Fruit fly (Drosophila melanogaster) whole organism, embryonic: ENCODE results near the gene CG31224.

ENCODE experiments used
- Abd-B ChIP-seq: fragments of 200-800 bp; sonication (Bioruptor generic); optimal IDR thresholded peaks from 2 replicates; lab custom pipeline; 2018; ENCODE audit warnings: missing biosample characterization, mild to moderate bottlenecking, missing genetic modification characterization, moderate library complexity
- BEAF-32 ChIP-seq: fragments of 200-800 bp; sonication (Bioruptor generic); optimal IDR thresholded peaks from 3 replicates; lab custom pipeline; 2017; ENCODE audit warnings: missing biosample characterization, missing genetic modification characterization, mild to moderate bottlenecking, moderate library complexity, missing genetic modification reagents
- CG10147 ChIP-seq: fragments of 200-800 bp; sonication (Bioruptor generic); optimal IDR thresholded peaks from 2 replicates; lab custom pipeline; 2019; ENCODE audit warnings: missing biosample characterization, mild to moderate bottlenecking, missing genetic modification characterization, moderate library complexity
- CG12155 ChIP-seq: fragments of 200-800 bp; sonication (Bioruptor generic); optimal IDR thresholded peaks from 3 replicates; lab custom pipeline; 2016; ENCODE audit warnings: missing biosample characterization, missing genetic modification characterization
- CG12236 ChIP-seq: fragments of 200-800 bp; sonication (Bioruptor generic); optimal IDR thresholded peaks from 2 replicates; lab custom pipeline; 2016; ENCODE audit warnings: missing biosample characterization, missing genetic modification characterization
- CG13123 ChIP-seq: fragments of 200-800 bp; sonication (Bioruptor generic); optimal IDR thresholded peaks from 2 replicates; lab custom pipeline; 2016; ENCODE audit warnings: missing biosample characterization, missing genetic modification characterization
- CG13894 ChIP-seq: fragments of 200-800 bp; sonication (Bioruptor generic); optimal IDR thresholded peaks from 3 replicates; lab custom pipeline; 2018; ENCODE audit warnings: missing biosample characterization, mild to moderate bottlenecking, missing genetic modification characterization, moderate library complexity
- CG14710 ChIP-seq: fragments of 200-800 bp; sonication (Bioruptor generic); optimal IDR thresholded peaks from 3 replicates; lab custom pipeline; 2019; ENCODE audit warnings: missing biosample characterization, mild to moderate bottlenecking, missing genetic modification characterization, moderate library complexity
- CG15514 ChIP-seq: fragments of 200-800 bp; sonication (Bioruptor generic); optimal IDR thresholded peaks from 3 replicates; lab custom pipeline; 2017; ENCODE audit warnings: missing biosample characterization, missing genetic modification characterization, mild to moderate bottlenecking, moderate library complexity, missing genetic modification reagents
- CG15696 ChIP-seq: fragments of 200-800 bp; sonication (Bioruptor generic); optimal IDR thresholded peaks from 2 replicates; lab custom pipeline; 2019; ENCODE audit warnings: missing biosample characterization, mild to moderate bottlenecking, missing genetic modification characterization, moderate library complexity
- CG2120 ChIP-seq: fragments of 200-800 bp; sonication (Bioruptor generic); optimal IDR thresholded peaks from 3 replicates; lab custom pipeline; 2016; ENCODE audit warnings: missing biosample characterization, missing genetic modification characterization
- CG2199 ChIP-seq: fragments of 200-800 bp; sonication (Bioruptor generic); IDR thresholded peaks from 3 replicates; pipeline ENCODE4 v1.3.6; 2022; ENCODE audit warnings: missing biosample characterization, missing genetic modification characterization
- CG30403 ChIP-seq: fragments of 200-800 bp; sonication (Bioruptor generic); optimal IDR thresholded peaks from 3 replicates; lab custom pipeline; 2016; ENCODE audit warnings: missing biosample characterization, missing genetic modification characterization
- CG31441 ChIP-seq: fragments of 200-800 bp; sonication (Bioruptor generic); IDR thresholded peaks from 2 replicates; pipeline ENCODE4 v1.3.6; 2022; ENCODE audit warnings: missing biosample characterization, missing genetic modification characterization
- CG32772 ChIP-seq: fragments of 200-800 bp; sonication (Bioruptor generic); IDR thresholded peaks from 2 replicates; pipeline ENCODE4 v1.3.6; 2022; ENCODE audit warnings: missing biosample characterization, missing genetic modification characterization
- CG3838 ChIP-seq: fragments of 200-800 bp; sonication (Bioruptor generic); optimal IDR thresholded peaks from 3 replicates; lab custom pipeline; 2016; ENCODE audit warnings: missing biosample characterization, missing genetic modification characterization
- CG4360 ChIP-seq: fragments of 200-800 bp; sonication (Bioruptor generic); IDR thresholded peaks from 2 replicates; pipeline ENCODE4 v1.3.6; 2022; ENCODE audit warnings: missing biosample characterization, missing genetic modification characterization
- CG43689 ChIP-seq: fragments of 200-800 bp; sonication (Bioruptor generic); IDR thresholded peaks from 2 replicates; pipeline ENCODE4 v1.3.6; 2022; ENCODE audit warnings: missing biosample characterization, missing genetic modification characterization
- CG5180 ChIP-seq: fragments of 200-800 bp; sonication (Bioruptor generic); optimal IDR thresholded peaks from 3 replicates; lab custom pipeline; 2017; ENCODE audit warnings: missing biosample characterization, missing genetic modification characterization, mild to moderate bottlenecking, moderate library complexity, missing genetic modification reagents
- CTCF ChIP-seq: fragments of 200-800 bp; sonication (Bioruptor generic); optimal IDR thresholded peaks from 2 replicates; lab custom pipeline; 2017; ENCODE audit warnings: missing biosample characterization, mild to moderate bottlenecking, missing genetic modification characterization, moderate library complexity
- Dek ChIP-seq: fragments of 200-800 bp; sonication (Bioruptor generic); optimal IDR thresholded peaks from 3 replicates; lab custom pipeline; 2019; ENCODE audit warnings: missing biosample characterization, mild to moderate bottlenecking, missing genetic modification characterization, moderate library complexity
- Dll ChIP-seq: fragments of 200-800 bp; sonication (Bioruptor generic); IDR thresholded peaks from 4 replicates; pipeline ENCODE4 v1.3.6; 2022; ENCODE audit warnings: missing biosample characterization, missing genetic modification characterization; ENCODE audit not compliant: partially characterized antibody
- H15 ChIP-seq: fragments of 200-800 bp; sonication (Bioruptor generic); IDR thresholded peaks from 3 replicates; pipeline ENCODE4 v1.3.6; 2022; ENCODE audit warnings: missing biosample characterization, missing genetic modification characterization
- Max ChIP-seq: fragments of 200-800 bp; sonication (Bioruptor generic); optimal IDR thresholded peaks from 2 replicates; lab custom pipeline; 2016; ENCODE audit warnings: missing biosample characterization, mild to moderate bottlenecking, missing genetic modification characterization
- Ravus ChIP-seq: fragments of 200-800 bp; sonication (Bioruptor generic); IDR thresholded peaks from 2 replicates; pipeline ENCODE4 v1.3.6; 2022; ENCODE audit warnings: missing biosample characterization, missing genetic modification characterization
- Sin3A ChIP-seq: fragments of >200 bp; optimal IDR thresholded peaks from 2 replicates; lab custom pipeline; 2018
- Sox102F ChIP-seq: fragments of 200-800 bp; sonication (Bioruptor generic); optimal IDR thresholded peaks from 2 replicates; lab custom pipeline; 2018; ENCODE audit warnings: missing biosample characterization, mild to moderate bottlenecking, missing genetic modification characterization, moderate library complexity
- caup ChIP-seq: fragments of 200-800 bp; sonication (Bioruptor generic); optimal IDR thresholded peaks from 3 replicates; lab custom pipeline; 2017; ENCODE audit warnings: missing biosample characterization, mild to moderate bottlenecking, missing genetic modification characterization, moderate library complexity; ENCODE audit not compliant: severe bottlenecking
- chinmo ChIP-seq: fragments of 200-800 bp; sonication (Bioruptor generic); IDR thresholded peaks from 4 replicates; pipeline ENCODE4 v1.3.6; 2022; ENCODE audit warnings: missing biosample characterization, missing genetic modification characterization; ENCODE audit not compliant: partially characterized antibody
- dan ChIP-seq: fragments of 200-800 bp; sonication (Bioruptor generic); IDR thresholded peaks from 2 replicates; pipeline ENCODE4 v1.3.6; 2022; ENCODE audit warnings: missing biosample characterization, missing genetic modification characterization
- dmrt11E ChIP-seq: fragments of 200-800 bp; sonication (Bioruptor generic); optimal IDR thresholded peaks from 3 replicates; lab custom pipeline; 2018; ENCODE audit warnings: missing biosample characterization, mild to moderate bottlenecking, missing genetic modification characterization, moderate library complexity
- emc ChIP-seq: fragments of 200-800 bp; sonication (Bioruptor generic); optimal IDR thresholded peaks from 2 replicates; lab custom pipeline; 2016; ENCODE audit warnings: missing biosample characterization, missing genetic modification characterization
- esg ChIP-seq: fragments of 200-800 bp; sonication (Bioruptor generic); conservative IDR thresholded peaks from 2 replicates; pipeline ENCODE4 v1.3.6; 2022; ENCODE audit warnings: missing biosample characterization, missing genetic modification characterization
- fd3F ChIP-seq: fragments of 200-800 bp; sonication (Bioruptor generic); optimal IDR thresholded peaks from 2 replicates; lab custom pipeline; 2018; ENCODE audit warnings: missing biosample characterization, mild to moderate bottlenecking, missing genetic modification characterization, moderate library complexity
- grn ChIP-seq: fragments of 200-800 bp; sonication (Bioruptor generic); optimal IDR thresholded peaks from 3 replicates; lab custom pipeline; 2017; ENCODE audit warnings: missing biosample characterization, missing genetic modification characterization
- inv ChIP-seq: fragments of 200-800 bp; sonication (Bioruptor generic); IDR thresholded peaks from 2 replicates; pipeline ENCODE4 v1.3.6; 2022; ENCODE audit warnings: missing biosample characterization, missing genetic modification characterization; ENCODE audit not compliant: partially characterized antibody
- knrl ChIP-seq: fragments of 200-800 bp; sonication (Bioruptor generic); IDR thresholded peaks from 3 replicates; pipeline ENCODE4 v1.3.6; 2022; ENCODE audit warnings: missing biosample characterization, missing genetic modification characterization; ENCODE audit not compliant: partially characterized antibody
- luna ChIP-seq: fragments of 200-800 bp; sonication (Bioruptor generic); optimal IDR thresholded peaks from 2 replicates; lab custom pipeline; 2016; ENCODE audit warnings: missing biosample characterization, missing genetic modification characterization
- maf-S ChIP-seq: fragments of 200-800 bp; sonication (Bioruptor generic); optimal IDR thresholded peaks from 2 replicates; lab custom pipeline; 2016; ENCODE audit warnings: missing biosample characterization, missing genetic modification characterization
- nerfin-1 ChIP-seq: fragments of 200-800 bp; sonication (Bioruptor generic); optimal IDR thresholded peaks from 3 replicates; lab custom pipeline; 2019; ENCODE audit warnings: missing biosample characterization, mild to moderate bottlenecking, missing genetic modification characterization, moderate library complexity
- pum ChIP-seq: fragments of 200-800 bp; sonication (Bioruptor generic); optimal IDR thresholded peaks from 2 replicates; lab custom pipeline; 2016; ENCODE audit warnings: missing biosample characterization, missing genetic modification characterization
- sc ChIP-seq, 3 experiments: fragments of >200 bp in 2 of 3; fragments of 200-800 bp in 1 of 3; sonication (Bioruptor generic) in 1 of 3; optimal IDR thresholded peaks; 2 replicates in 2 of 3; 3 replicates in 1 of 3; lab custom pipeline; 2017; ENCODE audit warnings: mild to moderate bottlenecking in 1 of 3, missing biosample characterization in 1 of 3, missing genetic modification characterization in 1 of 3, missing genetic modification reagents in 1 of 3
- sens ChIP-seq: fragments of 200-800 bp; sonication (Bioruptor generic); peaks from one replicate; lab custom pipeline; 2016; ENCODE audit warnings: missing biosample characterization, missing genetic modification characterization
- seq ChIP-seq: fragments of 200-800 bp; sonication (Bioruptor generic); IDR thresholded peaks from 2 replicates; pipeline ENCODE4 v1.3.6; 2022; ENCODE audit warnings: missing biosample characterization, missing genetic modification characterization
- slou ChIP-seq: fragments of 200-800 bp; sonication (Bioruptor generic); optimal IDR thresholded peaks from 3 replicates; lab custom pipeline; 2016; ENCODE audit warnings: missing biosample characterization, missing genetic modification characterization
- stwl ChIP-seq: fragments of 200-800 bp; sonication (Bioruptor generic); optimal IDR thresholded peaks from 3 replicates; lab custom pipeline; 2018; ENCODE audit warnings: missing biosample characterization, mild to moderate bottlenecking, missing genetic modification characterization, moderate library complexity
- tin ChIP-seq: fragments of 200-800 bp; sonication (Bioruptor generic); optimal IDR thresholded peaks from 3 replicates; lab custom pipeline; 2016; ENCODE audit warnings: missing biosample characterization, missing genetic modification characterization
- tll ChIP-seq, 2 experiments: fragments of 200-800 bp in 1 of 2; fragments of >200 bp in 1 of 2; sonication (Bioruptor generic) in 1 of 2; optimal IDR thresholded peaks; 2 replicates each; lab custom pipeline; 2017 to 2019; ENCODE audit warnings: missing biosample characterization in 2 of 2, missing genetic modification characterization in 2 of 2, mild to moderate bottlenecking in 1 of 2, moderate library complexity in 1 of 2
- vvl ChIP-seq: fragments of 200-800 bp; sonication (Bioruptor generic); IDR thresholded peaks from 2 replicates; pipeline ENCODE4 v1.3.6; 2022; ENCODE audit warnings: missing biosample characterization, missing genetic modification characterization

CG31224 gene

DNA sequence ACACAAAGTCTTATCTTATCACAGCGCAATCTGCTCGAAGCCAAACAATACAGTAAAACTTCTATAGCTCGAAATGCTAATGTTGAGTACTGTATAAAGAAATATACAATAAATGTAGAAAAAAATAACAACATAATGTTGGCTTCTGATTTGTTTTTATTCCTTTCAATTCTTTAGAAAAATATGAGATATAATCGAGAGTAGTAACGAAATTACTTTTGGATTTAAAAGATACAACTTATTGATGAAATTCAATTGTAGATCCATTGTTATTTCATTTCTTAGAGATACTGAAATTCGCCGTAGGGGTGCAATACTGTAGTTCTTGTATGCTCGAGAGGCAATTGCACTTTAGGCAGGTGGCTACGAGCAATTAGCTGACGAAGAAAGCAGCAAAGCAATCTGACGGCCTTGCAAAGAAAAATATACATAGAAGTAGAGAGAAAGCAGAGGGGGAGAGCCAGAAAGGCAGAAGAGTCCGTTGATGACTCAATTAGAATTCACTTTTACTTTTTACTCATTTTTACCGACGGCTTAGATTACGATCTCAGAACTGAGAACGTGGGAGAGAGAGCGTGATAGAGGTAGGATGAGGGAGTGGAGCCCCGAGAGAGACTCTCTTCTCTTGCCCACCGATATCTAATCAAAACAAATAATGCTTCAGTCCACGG lies 11.5 kb upstream of the CG31224 start (continued):
- TF ChIP-seq tll (GFP tag; optimal IDR thresholded peaks at IDR 0.05; lab: Kevin White, UChicago): no peak
- TF ChIP-seq CG32772 (GFP tag; lab: Robert Waterston, UW): no peak
- TF ChIP-seq CG12155 (GFP tag; lab: Kevin White, UChicago): no peak
- no peak for TF ChIP-seq Ravus (GFP tag; lab: Robert Waterston, UW)
- TF ChIP-seq CG30403 (GFP tag; lab: Kevin White, UChicago): peak; percentile 75
- TF ChIP-seq dan (GFP tag; lab: Robert Waterston, UW): no peak
- TF ChIP-seq dmrt11E: peak; percentile 62
- TF ChIP-seq CG2199 (GFP tag; lab: Robert Waterston, UW): no peak
- peak; percentile 71 for TF ChIP-seq CG31441 (GFP tag; lab: Robert Waterston, UW)
- no peak for TF ChIP-seq inv (GFP tag; lab: Robert Waterston, UW)
- peak; percentile 5 for TF ChIP-seq tin
- peak; percentile 14 for TF ChIP-seq CG5180 (GFP tag; lab: Kevin White, UChicago)
- no peak for TF ChIP-seq H15 (GFP tag; lab: Robert Waterston, UW)
- TF ChIP-seq CG4360 (GFP tag; lab: Robert Waterston, UW): no peak
- TF ChIP-seq emc (GFP tag; lab: Kevin White, UChicago): no peak
- TF ChIP-seq Dek (tag; lab: Kevin White, UChicago): peak; percentile 61
- TF ChIP-seq seq (GFP tag; lab: Robert Waterston, UW): no peak; the same call in 1 of the 2 replicates
- TF ChIP-seq caup (GFP tag; lab: Kevin White, UChicago): no peak
- peak; percentile 85 for TF ChIP-seq grn (GFP tag; lab: Kevin White, UChicago)
- TF ChIP-seq BEAF-32 (GFP tag; lab: Kevin White, UChicago): no peak
- TF ChIP-seq chinmo (GFP tag; lab: Robert Waterston, UW): 0 out of 4 replicates have a peak, but pooled peaks have one; percentile 19
- no peak for TF ChIP-seq CG12236 (GFP tag; lab: Kevin White, UChicago)
- TF ChIP-seq sc (optimal IDR thresholded peaks at IDR 0.05; lab: Kevin White, UChicago): no peak
- peak; percentile 21 for TF ChIP-seq sc (GFP tag; optimal IDR thresholded peaks at IDR 0.05; lab: Kevin White, UChicago)
- TF ChIP-seq knrl (GFP tag; lab: Robert Waterston, UW): no peak
- TF ChIP-seq sens (GFP tag; lab: Kevin White, UChicago): peak; percentile 91
- no peak for TF ChIP-seq CG10147
- TF ChIP-seq CG2120 (GFP tag; lab: Kevin White, UChicago): peak; percentile 2
- no peak for TF ChIP-seq slou (GFP tag; lab: Kevin White, UChicago)
- TF ChIP-seq CTCF: no peak
- peak; percentile 43 for TF ChIP-seq pum (GFP tag; lab: Kevin White, UChicago)
- no peak for TF ChIP-seq CG43689 (GFP tag; lab: Robert Waterston, UW)
- peak; percentile 18 for TF ChIP-seq Max (GFP tag; lab: Kevin White, UChicago)
- TF ChIP-seq CG15514 (GFP tag; lab: Kevin White, UChicago): no peak
- 0 out of 4 replicates have a peak, but pooled peaks have one; percentile 31 for TF ChIP-seq Dll (GFP tag; lab: Robert Waterston, UW)
- TF ChIP-seq Abd-B (GFP tag; lab: Kevin White, UChicago): peak; percentile 53
- TF ChIP-seq Sin3A: no peak
- TF ChIP-seq CG3838 (GFP tag; lab: Kevin White, UChicago): no peak
- TF ChIP-seq CG14710 (tag; lab: Kevin White, UChicago): peak; percentile 12
- no peak for TF ChIP-seq CG13894
- TF ChIP-seq nerfin-1: peak; percentile 76
- TF ChIP-seq vvl (GFP tag; lab: Robert Waterston, UW): 0 out of 2 replicates have a peak, but pooled peaks have one; percentile 19
- TF ChIP-seq fd3F (GFP tag; lab: Kevin White, UChicago): no peak
- TF ChIP-seq CG15696 (tag; lab: Kevin White, UChicago): peak; percentile 67
- TF ChIP-seq luna (GFP tag; lab: Kevin White, UChicago): no peak
- TF ChIP-seq Sox102F (GFP tag; lab: Kevin White, UChicago): peak; percentile 71
- no peak for TF ChIP-seq maf-S
- no peak for TF ChIP-seq stwl (tag; lab: Kevin White, UChicago)
- TF ChIP-seq esg (GFP tag; lab: Robert Waterston, UW): 0 out of 2 replicates have a peak, but pooled peaks have one; percentile 20
- no peak for TF ChIP-seq CG13123 (GFP tag; lab: Kevin White, UChicago)
